Worm (Caenorhabditis elegans): ENCODE data around the gene F08D12.12.

ce11 chrII:2773534-2773933, 13.3 kb downstream of the F08D12.12 start, which contains the start of gene sdz-9:
- TF ChIP-seq ama-1 (optimal IDR thresholded peaks at IDR 0.05) (no peak), hnd-1 (tag; optimal IDR thresholded peaks at IDR 0.05) (no peak)

Data from whole organism, early embryonic.